Worm (Caenorhabditis elegans) whole organism, L3 larva: ENCODE measurements around the gene T05G5.1.

Experiments
- R02D3.7 ChIP-seq: fragments of 150-350 bp; optimal IDR thresholded peaks from 2 replicates; lab custom pipeline; 2014; ENCODE audit warnings: missing biosample characterization, missing genetic modification characterization
- ZK546.5 ChIP-seq: sonication (generic microtip); optimal IDR thresholded peaks from 2 replicates; lab custom pipeline; 2017; ENCODE audit warnings: missing biosample characterization, missing genetic modification characterization
- ama-1 ChIP-seq: fragments of 150-350 bp; optimal IDR thresholded peaks from 2 replicates; lab custom pipeline; 2018
- ceh-16 ChIP-seq: sonication (generic microtip); optimal IDR thresholded peaks from 2 replicates; lab custom pipeline; 2017; ENCODE audit warnings: missing biosample characterization, missing genetic modification characterization
- egl-27 ChIP-seq: sonication (generic microtip); optimal IDR thresholded peaks from 4 replicates; lab custom pipeline; 2017; ENCODE audit warnings: missing biosample characterization, missing genetic modification reagents, missing genetic modification characterization
- elt-1 ChIP-seq: fragments of 150-350 bp; optimal IDR thresholded peaks from 2 replicates; lab custom pipeline; 2014; ENCODE audit warnings: missing biosample characterization, missing genetic modification characterization
- elt-2 ChIP-seq: sonication (generic microtip); optimal IDR thresholded peaks from 2 replicates; lab custom pipeline; 2016; ENCODE audit warnings: missing genetic modification reagents, mild to moderate bottlenecking, missing genetic modification characterization, missing compliant biosample characterization
- lin-39 ChIP-seq: fragments of 150-350 bp; optimal IDR thresholded peaks from 2 replicates; lab custom pipeline; 2018; ENCODE audit warnings: missing biosample characterization, missing genetic modification reagents, missing genetic modification characterization
- lsy-12 ChIP-seq: sonication (generic microtip); optimal IDR thresholded peaks from 2 replicates; lab custom pipeline; 2016; ENCODE audit warnings: mild to moderate bottlenecking, missing genetic modification characterization, missing compliant biosample characterization
- nfya-1 ChIP-seq: sonication (generic microtip); optimal IDR thresholded peaks from 2 replicates; lab custom pipeline; 2017; ENCODE audit warnings: missing genetic modification characterization, mild to moderate bottlenecking, missing compliant biosample characterization, antibody characterized with exemption, moderate library complexity; ENCODE audit not compliant: insufficient read depth
- nhr-12 ChIP-seq: fragments of 150-350 bp; optimal IDR thresholded peaks from 2 replicates; lab custom pipeline; 2014; ENCODE audit warnings: missing biosample characterization, missing genetic modification characterization
- pqm-1 ChIP-seq: fragments of 150-350 bp; optimal IDR thresholded peaks from 2 replicates; lab custom pipeline; 2017; ENCODE audit warnings: missing biosample characterization, missing genetic modification characterization, inconsistent platforms
- unc-62 ChIP-seq: fragments of 150-350 bp; sonication (generic microtip); optimal IDR thresholded peaks from 4 replicates; lab custom pipeline; 2014; ENCODE audit warnings: missing biosample characterization, missing genetic modification reagents, missing genetic modification characterization
- ztf-11 ChIP-seq: fragments of 150-350 bp; optimal IDR thresholded peaks from 2 replicates; lab custom pipeline; 2014; ENCODE audit warnings: missing biosample characterization, missing genetic modification characterization

ce11 chrIII:9689377-9689776 is 53.8 kb downstream of the T05G5.1 start:
- TF ChIP-seq elt-1 = no peak
- no peak for TF ChIP-seq ztf-11 (tag; lab: Kevin White, UChicago)
- no peak for TF ChIP-seq ZK546.5 (tag; lab: Kevin White, UChicago)
- peak; percentile 91 for TF ChIP-seq pqm-1
- no peak for TF ChIP-seq R02D3.7 (tag; lab: Kevin White, UChicago)
- TF ChIP-seq lin-39 (tag; lab: Kevin White, UChicago) = no peak
- no peak for TF ChIP-seq nhr-12 (tag; lab: Kevin White, UChicago)
- TF ChIP-seq lsy-12 (tag; lab: Kevin White, UChicago) = no peak
- TF ChIP-seq nfya-1 (tag; lab: Kevin White, UChicago) = no peak
- TF ChIP-seq egl-27 = no peak
- TF ChIP-seq ceh-16 = no peak
- peak; percentile 68 for TF ChIP-seq elt-2 (tag; lab: Kevin White, UChicago)
- no peak for TF ChIP-seq ama-1 (lab: Kevin White, UChicago)
- no peak for TF ChIP-seq unc-62
